Worm (Caenorhabditis elegans) whole organism, late embryonic: ENCODE data around the gene nep-6.
A peak's percentile ranks its signal among the peaks of the same experiment; 100 is the strongest.

Experiments
- K02D7.2 ChIP-seq: sonication (generic microtip); optimal IDR thresholded peaks from 2 replicates; lab custom pipeline; 2017; ENCODE audit warnings: mild to moderate bottlenecking, missing genetic modification characterization, missing compliant biosample characterization
- K09A11.1 ChIP-seq: sonication (generic microtip); optimal IDR thresholded peaks from 2 replicates; lab custom pipeline; 2017; ENCODE audit warnings: antibody characterized with exemption, mild to moderate bottlenecking, missing genetic modification characterization, missing compliant biosample characterization; ENCODE audit not compliant: insufficient read depth
- Y22D7AL.16 ChIP-seq: sonication (generic microtip); optimal IDR thresholded peaks from 2 replicates; lab custom pipeline; 2016; ENCODE audit warnings: missing genetic modification characterization, missing compliant biosample characterization
- ahr-1 ChIP-seq: sonication (generic microtip); optimal IDR thresholded peaks from 2 replicates; lab custom pipeline; 2016; ENCODE audit warnings: missing genetic modification characterization, missing compliant biosample characterization
- ceh-18 ChIP-seq: sonication (generic microtip); optimal IDR thresholded peaks from 2 replicates; lab custom pipeline; 2016; ENCODE audit warnings: missing genetic modification characterization, missing compliant biosample characterization
- ceh-19 ChIP-seq: fragments of 200-800 bp; sonication (Bioruptor generic); optimal IDR thresholded peaks from 2 replicates; lab custom pipeline; 2018; ENCODE audit warnings: mild to moderate bottlenecking, missing genetic modification characterization, missing compliant biosample characterization
- ceh-2 ChIP-seq: sonication (generic microtip); optimal IDR thresholded peaks from 2 replicates; lab custom pipeline; 2016; ENCODE audit warnings: missing genotype, missing genetic modification characterization, missing compliant biosample characterization
- ceh-22 ChIP-seq: sonication (generic microtip); optimal IDR thresholded peaks from 2 replicates; lab custom pipeline; 2017; ENCODE audit warnings: missing biosample characterization, missing genetic modification characterization
- ceh-24 ChIP-seq: sonication (generic microtip); optimal IDR thresholded peaks from 2 replicates; lab custom pipeline; 2016; ENCODE audit warnings: mild to moderate bottlenecking, missing genetic modification characterization, missing compliant biosample characterization
- ceh-34 ChIP-seq: sonication (generic microtip); optimal IDR thresholded peaks from 2 replicates; lab custom pipeline; 2016; ENCODE audit warnings: mild to moderate bottlenecking, missing genetic modification characterization, missing compliant biosample characterization
- ceh-45 ChIP-seq: fragments of 200-800 bp; sonication (Bioruptor generic); IDR thresholded peaks from 2 replicates; pipeline ENCODE4 v1.3.6; 2022; ENCODE audit warnings: missing genetic modification reagents, missing genetic modification characterization, missing compliant biosample characterization
- ceh-48 ChIP-seq: sonication (generic microtip); optimal IDR thresholded peaks from 2 replicates; lab custom pipeline; 2016; ENCODE audit warnings: missing genetic modification characterization, inconsistent platforms, missing compliant biosample characterization
- ceh-6 ChIP-seq: fragments of 200-800 bp; sonication (Bioruptor generic); optimal IDR thresholded peaks from 2 replicates; lab custom pipeline; 2018; ENCODE audit warnings: mild to moderate bottlenecking, missing genetic modification characterization, missing compliant biosample characterization
- dve-1 ChIP-seq: sonication (generic microtip); optimal IDR thresholded peaks from 2 replicates; lab custom pipeline; 2017; ENCODE audit warnings: antibody characterized with exemption, mild to moderate bottlenecking, missing genetic modification characterization, missing compliant biosample characterization
- elt-2 ChIP-seq: sonication (generic microtip); optimal IDR thresholded peaks from 2 replicates; lab custom pipeline; 2016; ENCODE audit warnings: missing genetic modification reagents, missing genetic modification characterization, missing compliant biosample characterization
- ets-4 ChIP-seq: sonication (generic microtip); optimal IDR thresholded peaks from 2 replicates; lab custom pipeline; 2016; ENCODE audit warnings: missing genetic modification characterization, missing compliant biosample characterization
- fkh-10 ChIP-seq: fragments of 150-350 bp; optimal IDR thresholded peaks from 2 replicates; lab custom pipeline; 2014; ENCODE audit warnings: missing biosample characterization, missing genetic modification reagents, missing genetic modification characterization
- gmeb-2 ChIP-seq: sonication (generic microtip); optimal IDR thresholded peaks from 2 replicates; lab custom pipeline; 2016; ENCODE audit warnings: missing genetic modification characterization, inconsistent platforms, missing compliant biosample characterization
- hlh-15 ChIP-seq: sonication (generic microtip); optimal IDR thresholded peaks from 2 replicates; lab custom pipeline; 2016; ENCODE audit warnings: missing genetic modification characterization, missing compliant biosample characterization
- hlh-8 ChIP-seq: sonication (generic microtip); optimal IDR thresholded peaks from 2 replicates; lab custom pipeline; 2016; ENCODE audit warnings: missing genotype, missing genetic modification characterization, missing compliant biosample characterization
- lim-6 ChIP-seq: sonication (generic microtip); optimal IDR thresholded peaks from 2 replicates; lab custom pipeline; 2016; ENCODE audit warnings: missing genetic modification characterization, missing compliant biosample characterization
- lin-11 ChIP-seq: fragments of 200-800 bp; sonication (Bioruptor generic); optimal IDR thresholded peaks from 2 replicates; lab custom pipeline; 2018; ENCODE audit warnings: mild to moderate bottlenecking, missing genetic modification characterization, missing compliant biosample characterization
- madf-2 ChIP-seq: sonication (generic microtip); optimal IDR thresholded peaks from 2 replicates; lab custom pipeline; 2017; ENCODE audit warnings: missing genetic modification characterization, missing compliant biosample characterization
- nfya-1 ChIP-seq: sonication (generic microtip); optimal IDR thresholded peaks from 2 replicates; lab custom pipeline; 2017; ENCODE audit warnings: missing genetic modification characterization, mild to moderate bottlenecking, missing compliant biosample characterization, antibody characterized with exemption, moderate library complexity
- nhr-11 ChIP-seq: fragments of 150-350 bp; optimal IDR thresholded peaks from 2 replicates; lab custom pipeline; 2014; ENCODE audit warnings: missing biosample characterization, missing genetic modification characterization
- nhr-232 ChIP-seq: sonication (generic microtip); optimal IDR thresholded peaks from 2 replicates; lab custom pipeline; 2016; ENCODE audit warnings: missing genetic modification characterization, missing compliant biosample characterization
- pag-3 ChIP-seq: sonication (generic microtip); optimal IDR thresholded peaks from 2 replicates; lab custom pipeline; 2016; ENCODE audit warnings: missing compliant biosample characterization, missing genetic modification characterization, borderline replicate concordance
- pat-9 ChIP-seq: fragments of 200-800 bp; sonication (Bioruptor generic); optimal IDR thresholded peaks from 2 replicates; lab custom pipeline; 2018; ENCODE audit warnings: mild to moderate bottlenecking, missing genetic modification characterization, moderate library complexity, missing compliant biosample characterization
- pha-4 ChIP-seq: fragments of 150-350 bp; optimal IDR thresholded peaks from 2 replicates; lab custom pipeline; 2018; ENCODE audit warnings: missing biosample characterization, missing genetic modification reagents, missing genetic modification characterization
- pros-1 ChIP-seq: fragments of 150-350 bp; optimal IDR thresholded peaks from 2 replicates; lab custom pipeline; 2014; ENCODE audit warnings: missing biosample characterization, missing genetic modification reagents, missing genetic modification characterization
- ref-2 ChIP-seq: sonication (generic microtip); optimal IDR thresholded peaks from 2 replicates; lab custom pipeline; 2016; ENCODE audit warnings: missing genetic modification characterization, missing compliant biosample characterization
- rnt-1 ChIP-seq: sonication (generic microtip); optimal IDR thresholded peaks from 2 replicates; lab custom pipeline; 2016; ENCODE audit warnings: missing genetic modification characterization, missing compliant biosample characterization
- sox-4 ChIP-seq: sonication (generic microtip); optimal IDR thresholded peaks from 2 replicates; lab custom pipeline; 2017; ENCODE audit warnings: mild to moderate bottlenecking, missing genetic modification characterization, inconsistent platforms, missing compliant biosample characterization
- tbx-2 ChIP-seq: sonication (generic microtip); optimal IDR thresholded peaks from 2 replicates; lab custom pipeline; 2016; ENCODE audit warnings: missing genetic modification characterization, missing compliant biosample characterization
- tbx-7 ChIP-seq: sonication (generic microtip); optimal IDR thresholded peaks from 2 replicates; lab custom pipeline; 2016; ENCODE audit warnings: missing genotype, missing genetic modification characterization, missing compliant biosample characterization
- unc-3 ChIP-seq, 2 experiments: fragments of 200-800 bp in 1 of 2; sonication (Bioruptor generic) in 1 of 2; sonication (generic microtip) in 1 of 2; conservative IDR thresholded peaks in 1 of 2; optimal IDR thresholded peaks in 1 of 2; 2 replicates each; pipeline versions ENCODE4 v1.3.6 to Lab custom; 2016 to 2022; ENCODE audit warnings: missing compliant biosample characterization in 2 of 2, missing genetic modification characterization in 2 of 2, missing genetic modification reagents in 1 of 2
- unc-42 ChIP-seq: sonication (generic microtip); optimal IDR thresholded peaks from 2 replicates; lab custom pipeline; 2016; ENCODE audit warnings: missing genotype, missing genetic modification characterization, missing compliant biosample characterization
- unc-55 ChIP-seq: sonication (generic microtip); optimal IDR thresholded peaks from 2 replicates; lab custom pipeline; 2017; ENCODE audit warnings: missing biosample characterization, missing genetic modification reagents, missing genetic modification characterization
- ztf-16 ChIP-seq: sonication (generic microtip); optimal IDR thresholded peaks from 2 replicates; lab custom pipeline; 2017; ENCODE audit warnings: missing genetic modification characterization, missing compliant biosample characterization

nep-6 gene

DNA sequence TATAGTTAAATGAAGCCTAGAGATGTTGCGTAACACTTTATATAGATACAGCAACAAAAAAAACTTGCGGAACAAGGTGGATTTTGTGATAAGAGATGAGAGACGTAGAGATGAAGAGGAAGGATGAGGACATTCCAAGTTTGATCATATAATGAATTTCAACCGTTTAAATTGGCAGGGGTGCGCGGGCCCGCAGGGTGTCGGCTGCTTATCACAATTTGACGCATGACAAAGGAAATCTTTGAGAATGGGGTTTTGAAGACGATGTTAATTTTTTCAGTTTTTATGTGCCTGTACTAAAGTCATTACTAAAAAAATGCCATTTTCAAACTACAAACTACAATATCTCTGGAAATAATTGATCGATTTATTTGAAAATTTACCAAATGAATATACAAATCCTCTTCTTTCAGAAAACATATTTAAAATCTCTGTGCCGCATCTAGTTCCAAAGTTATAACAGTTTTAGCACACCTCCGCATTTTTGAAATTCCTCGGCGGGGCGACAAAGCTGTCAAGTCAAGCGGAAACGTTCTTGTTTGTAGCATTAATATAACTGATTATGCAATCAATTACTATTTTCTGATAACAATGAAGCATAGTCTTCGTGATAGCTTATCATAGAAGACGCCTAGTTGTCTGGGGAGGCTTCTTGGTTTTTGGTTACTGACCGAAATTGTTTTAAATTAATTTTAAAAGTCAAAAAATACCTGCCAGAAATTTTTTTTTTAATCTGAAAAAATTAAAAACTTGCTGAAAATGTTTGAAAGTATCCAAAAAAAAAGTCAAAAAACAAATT is 23.4 kb downstream of the nep-6 start:
- TF ChIP-seq elt-2 (peak; percentile 39), pha-4 (tag; lab: Kevin White, UChicago) (no peak)

DNA sequence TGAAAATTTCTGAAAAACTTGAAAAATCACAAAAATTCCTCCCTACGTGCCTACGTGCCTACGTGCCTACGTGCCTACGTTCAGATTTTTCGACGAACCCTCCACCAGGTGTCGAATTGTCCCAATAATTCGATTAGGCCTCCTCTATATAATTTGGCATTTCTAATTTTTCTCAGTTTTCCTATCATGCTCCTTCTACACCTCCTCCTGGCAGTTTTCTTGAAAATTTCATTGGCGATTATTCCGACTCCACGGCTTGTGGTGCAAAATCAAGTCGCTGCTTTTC is 24.0 kb downstream of the nep-6 start, which contains the start of gene C16C8.17:
TSS of gene C16C8.17 (plus strand) at position 187 of the 286 bp plus-strand sequence.
- TF ChIP-seq nfya-1 (tag; lab: Kevin White, UChicago): no peak
- TF ChIP-seq nhr-11: no peak
- TF ChIP-seq madf-2 (tag; lab: Kevin White, UChicago): no peak
- TF ChIP-seq unc-3 (GFP tag; conservative IDR thresholded peaks at IDR 0.05; lab: Robert Waterston, UW): no peak
- no peak for TF ChIP-seq unc-3 (tag; optimal IDR thresholded peaks at IDR 0.05; lab: Kevin White, UChicago)
- TF ChIP-seq ceh-48 (tag; lab: Kevin White, UChicago): no peak
- no peak for TF ChIP-seq ceh-24 (tag; lab: Kevin White, UChicago)
- TF ChIP-seq ztf-16 (tag; lab: Kevin White, UChicago): no peak
- TF ChIP-seq pag-3: no peak
- no peak for TF ChIP-seq dve-1 (tag; lab: Kevin White, UChicago)
- TF ChIP-seq ceh-2 (tag; lab: Kevin White, UChicago): no peak
- TF ChIP-seq pat-9 (tag; lab: Kevin White, UChicago): no peak
- TF ChIP-seq, all 69 proteins: peak for 0

DNA sequence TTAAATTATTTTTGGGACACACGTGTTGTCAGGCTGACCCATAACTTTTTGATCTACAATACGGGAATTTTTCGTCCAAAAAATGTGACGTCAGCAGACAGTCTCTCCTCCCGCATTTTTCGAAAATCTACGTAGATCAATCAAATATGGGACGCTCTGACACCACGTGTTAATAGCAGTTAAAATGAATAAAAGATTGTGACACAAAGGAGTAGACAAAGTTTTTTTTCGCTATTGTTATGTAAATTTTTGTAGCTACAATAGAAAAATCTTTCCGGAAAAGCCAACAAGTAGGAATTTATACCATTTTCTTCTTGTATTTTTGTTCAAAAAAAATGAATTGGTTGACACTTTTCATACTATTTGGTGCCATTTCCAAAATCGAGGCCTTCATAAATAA is 24.7 kb downstream of the nep-6 start, which contains the start of gene C16C8.27:
TSS of gene C16C8.27 (plus strand) at position 301 of the 400 bp plus-strand sequence.
- TF ChIP-seq ets-4 (no peak), K09A11.1 (no peak), tbx-2 (no peak), pat-9 (tag; lab: Kevin White, UChicago) (no peak), lin-11 (tag; lab: Kevin White, UChicago) (no peak), hlh-15 (no peak), rnt-1 (tag; lab: Kevin White, UChicago) (no peak), pros-1 (tag; lab: Kevin White, UChicago) (no peak), Y22D7AL.16 (no peak), tbx-7 (tag; lab: Kevin White, UChicago) (no peak), ceh-34 (tag; lab: Kevin White, UChicago) (no peak), ceh-6 (GFP tag; lab: Kevin White, UChicago) (no peak), nhr-11 (no peak), fkh-10 (GFP tag; lab: Kevin White, UChicago) (no peak), pha-4 (tag; lab: Kevin White, UChicago) (no peak)
- TF ChIP-seq, all 69 proteins: peak for 0

DNA sequence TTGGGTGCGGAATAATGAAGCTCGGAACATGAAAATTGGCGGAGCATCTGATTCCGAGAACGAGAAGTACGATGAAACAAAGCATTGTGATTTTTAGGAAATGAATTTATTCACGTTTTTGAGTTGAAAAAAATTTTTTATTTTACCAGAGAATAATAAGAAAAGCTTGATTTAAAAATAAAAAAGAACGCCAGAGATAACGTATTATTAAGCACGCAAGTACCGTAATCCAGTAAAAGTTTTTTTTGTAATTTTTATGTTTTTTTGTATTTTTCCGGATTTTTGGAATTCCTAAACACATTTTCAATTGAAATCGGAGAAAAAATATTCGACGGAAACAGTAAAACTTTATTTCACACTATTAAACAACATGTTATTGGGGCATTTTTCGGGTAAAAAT is 26.5 kb downstream of the nep-6 start, which contains the start of gene C16C8.22:
TSS of gene C16C8.22 (minus strand) at position 101 of the 400 bp plus-strand sequence.
- no peak for TF ChIP-seq ceh-18 (tag; lab: Kevin White, UChicago)

DNA sequence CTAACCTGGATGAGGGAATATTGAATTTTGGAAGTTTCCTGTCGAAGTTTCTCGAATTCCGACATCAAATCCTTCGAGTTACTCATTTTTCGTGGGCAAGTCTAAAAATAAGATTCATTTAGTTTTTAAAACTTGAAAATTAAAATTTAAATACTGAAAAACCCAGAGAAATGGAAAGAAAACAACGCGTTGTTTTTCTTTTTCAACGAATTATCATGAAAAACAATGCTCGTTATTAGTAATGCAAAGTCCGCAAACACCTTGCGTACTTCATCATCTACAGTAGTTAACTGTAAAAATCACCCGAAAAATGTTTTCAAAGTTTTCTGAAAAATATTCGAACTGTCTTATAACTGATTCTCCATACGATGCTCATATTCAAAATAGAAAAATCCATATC is 27.7 kb downstream of the nep-6 start, which contains the start of gene C16C8.4:
TSS of gene C16C8.4 (minus strand) at position 101 of the 400 bp plus-strand sequence.
- TF ChIP-seq ahr-1 (tag; lab: Kevin White, UChicago) (no peak), ceh-19 (GFP tag; lab: Kevin White, UChicago) (no peak), ceh-22 (tag; lab: Kevin White, UChicago) (no peak), hlh-8 (tag; lab: Kevin White, UChicago) (no peak), ref-2 (tag; lab: Kevin White, UChicago) (no peak), gmeb-2 (tag; lab: Kevin White, UChicago) (no peak), unc-42 (tag; lab: Kevin White, UChicago) (no peak), sox-4 (tag; lab: Kevin White, UChicago) (no peak), lim-6 (tag; lab: Kevin White, UChicago) (no peak), elt-2 (no peak), nhr-11 (no peak), ceh-45 (no peak), ztf-16 (tag; lab: Kevin White, UChicago) (no peak), nhr-232 (tag; lab: Kevin White, UChicago) (no peak), unc-55 (no peak), nfya-1 (tag; lab: Kevin White, UChicago) (no peak), K02D7.2 (no peak)
- TF ChIP-seq, all 69 proteins: peak for 0
